Worm (Caenorhabditis elegans) whole organism, L4 larva: ENCODE data around the gene rbx-1.

Experiments
- Y48G9A.11 ChIP-seq: fragments of 200-800 bp; sonication (Bioruptor generic); IDR thresholded peaks from 2 replicates; pipeline ENCODE4 v1.3.6; 2022; ENCODE audit warnings: missing genetic modification reagents, missing genetic modification characterization, missing compliant biosample characterization
- ZK337.2 ChIP-seq: fragments of 200-800 bp; sonication (Bioruptor generic); IDR thresholded peaks from 2 replicates; pipeline ENCODE4 v1.3.6; 2022; ENCODE audit warnings: missing genetic modification reagents, missing genetic modification characterization, missing compliant biosample characterization
- aha-1 ChIP-seq: fragments of 150-350 bp; peaks from one replicate; lab custom pipeline; 2014; ENCODE audit warnings: missing biosample characterization, missing genetic modification characterization
- ces-1 ChIP-seq: fragments of 150-350 bp; sonication (generic microtip); optimal IDR thresholded peaks from 4 replicates; lab custom pipeline; 2014; ENCODE audit warnings: missing biosample characterization, missing genetic modification reagents, missing genetic modification characterization
- egl-27 ChIP-seq: sonication (generic microtip); optimal IDR thresholded peaks from 3 replicates; lab custom pipeline; 2017; ENCODE audit warnings: missing biosample characterization, missing genetic modification reagents, missing genetic modification characterization
- hmg-1.1 ChIP-seq: fragments of 200-800 bp; sonication (Bioruptor generic); IDR thresholded peaks from 2 replicates; pipeline ENCODE4 v1.3.6; 2022; ENCODE audit warnings: missing genetic modification reagents, missing genetic modification characterization, missing compliant biosample characterization
- lim-7 ChIP-seq: fragments of 200-800 bp; sonication (Bioruptor generic); IDR thresholded peaks from 2 replicates; pipeline ENCODE4 v1.3.6; 2022; ENCODE audit warnings: missing genetic modification characterization, missing compliant biosample characterization
- lir-3 ChIP-seq: sonication (generic microtip); optimal IDR thresholded peaks from 2 replicates; lab custom pipeline; 2016; ENCODE audit warnings: mild to moderate bottlenecking, missing genetic modification characterization, missing compliant biosample characterization
- mdl-1 ChIP-seq, 2 experiments: fragments of 150-350 bp in 1 of 2; sonication (generic microtip) in 1 of 2; optimal IDR thresholded peaks; 2 replicates each; lab custom pipeline; 2014 to 2017; ENCODE audit warnings: missing biosample characterization in 2 of 2, missing genetic modification characterization in 2 of 2
- nhr-76 ChIP-seq: fragments of 150-350 bp; optimal IDR thresholded peaks from 2 replicates; lab custom pipeline; 2014; ENCODE audit warnings: missing biosample characterization, missing genetic modification characterization
- sdz-12 ChIP-seq: fragments of 200-800 bp; sonication (Bioruptor generic); optimal IDR thresholded peaks from 2 replicates; lab custom pipeline; 2018; ENCODE audit warnings: mild to moderate bottlenecking, missing genetic modification characterization, missing compliant biosample characterization
- unc-130 ChIP-seq: sonication (generic microtip); optimal IDR thresholded peaks from 2 replicates; lab custom pipeline; 2016; ENCODE audit warnings: missing genetic modification reagents, missing genetic modification characterization, missing compliant biosample characterization
- ztf-7 ChIP-seq: fragments of 150-350 bp; optimal IDR thresholded peaks from 2 replicates; lab custom pipeline; 2014; ENCODE audit warnings: missing biosample characterization, missing genetic modification characterization

DNA sequence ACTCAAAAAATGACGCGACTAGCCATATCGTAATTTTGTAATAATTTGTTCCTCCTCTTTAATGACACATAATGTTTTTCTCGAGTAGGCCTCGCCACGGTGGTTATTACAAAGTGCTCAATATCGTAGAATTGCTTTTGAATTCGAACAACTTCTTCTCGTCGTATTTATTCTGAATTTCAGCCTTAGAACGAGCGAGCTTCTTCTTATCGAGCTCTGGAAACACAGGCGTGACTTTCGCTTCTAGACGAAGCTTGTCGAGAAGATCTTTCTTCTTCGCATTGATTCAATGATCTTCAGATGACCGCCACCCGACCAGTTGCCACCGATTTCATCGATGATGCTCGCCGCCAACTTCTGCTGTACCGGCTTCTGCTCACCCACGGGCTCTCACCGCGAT lies 39.0 kb downstream of the rbx-1 start, which contains the start of gene T06E4.21:
- TF ChIP-seq hmg-1.1 (GFP tag; lab: Robert Waterston, UW) (no peak), unc-130 (GFP tag; lab: Kevin White, UChicago) (no peak), lim-7 (GFP tag; lab: Robert Waterston, UW) (no peak), aha-1 (tag; lab: Kevin White, UChicago) (no peak), ztf-7 (no peak), nhr-76 (no peak), ces-1 (GFP tag; lab: Kevin White, UChicago) (no peak), lir-3 (tag; lab: Kevin White, UChicago) (no peak), mdl-1 (tag; optimal IDR thresholded peaks at IDR 0.05; lab: Kevin White, UChicago) (no peak), egl-27 (tag; lab: Kevin White, UChicago) (no peak), Y48G9A.11 (GFP tag; lab: Robert Waterston, UW) (no peak), sdz-12 (GFP tag; lab: Kevin White, UChicago) (no peak), ZK337.2 (GFP tag; lab: Robert Waterston, UW) (no peak)
